Fruit fly (Drosophila melanogaster) whole organism, embryonic: Measurements from ENCODE around the gene CG15382.

Experiments used
- Atf6 ChIP-seq: fragments of 200-800 bp; sonication (Bioruptor generic); IDR thresholded peaks from 2 replicates; pipeline ENCODE4 v1.3.6; 2022; ENCODE audit warnings: missing biosample characterization, missing genetic modification characterization
- Bdp1 ChIP-seq: fragments of 200-800 bp; sonication (Bioruptor generic); optimal IDR thresholded peaks from 3 replicates; lab custom pipeline; 2016; ENCODE audit warnings: missing biosample characterization, missing genetic modification characterization
- CG10147 ChIP-seq: fragments of 200-800 bp; sonication (Bioruptor generic); optimal IDR thresholded peaks from 2 replicates; lab custom pipeline; 2019; ENCODE audit warnings: missing biosample characterization, mild to moderate bottlenecking, missing genetic modification characterization, moderate library complexity
- CG10654 ChIP-seq: fragments of 200-800 bp; sonication (Bioruptor generic); optimal IDR thresholded peaks from 2 replicates; lab custom pipeline; 2016; ENCODE audit warnings: missing biosample characterization, missing genetic modification characterization
- CG12155 ChIP-seq: fragments of 200-800 bp; sonication (Bioruptor generic); optimal IDR thresholded peaks from 3 replicates; lab custom pipeline; 2016; ENCODE audit warnings: missing biosample characterization, missing genetic modification characterization
- CG14014 ChIP-seq: fragments of 200-800 bp; sonication (Bioruptor generic); IDR thresholded peaks from 2 replicates; pipeline ENCODE4 v1.3.6; 2022; ENCODE audit warnings: missing biosample characterization, missing genetic modification characterization
- CG14441 ChIP-seq: fragments of 200-800 bp; sonication (Bioruptor generic); IDR thresholded peaks from 2 replicates; pipeline ENCODE4 v1.3.6; 2022; ENCODE audit warnings: missing biosample characterization, missing genetic modification characterization
- CG15269 ChIP-seq: fragments of 200-800 bp; sonication (Bioruptor generic); optimal IDR thresholded peaks from 2 replicates; lab custom pipeline; 2018; ENCODE audit warnings: missing biosample characterization, mild to moderate bottlenecking, missing genetic modification characterization, moderate library complexity
- CG17912 ChIP-seq: fragments of 200-800 bp; sonication (Bioruptor generic); optimal IDR thresholded peaks from 2 replicates; lab custom pipeline; 2018; ENCODE audit warnings: missing biosample characterization, mild to moderate bottlenecking, missing genetic modification characterization
- CG1792 ChIP-seq: fragments of 200-800 bp; sonication (Bioruptor generic); optimal IDR thresholded peaks from 2 replicates; lab custom pipeline; 2016; ENCODE audit warnings: missing biosample characterization, missing genetic modification characterization
- CG18764 ChIP-seq: fragments of 200-800 bp; sonication (Bioruptor generic); optimal IDR thresholded peaks from 3 replicates; lab custom pipeline; 2016; ENCODE audit warnings: missing biosample characterization, missing genetic modification characterization
- CG2889 ChIP-seq: fragments of 200-800 bp; sonication (Bioruptor generic); IDR thresholded peaks from 3 replicates; pipeline ENCODE4 v1.3.6; 2022; ENCODE audit warnings: missing biosample characterization, missing genetic modification characterization
- CG30020 ChIP-seq: fragments of 200-800 bp; optimal IDR thresholded peaks from 2 replicates; lab custom pipeline; 2019; ENCODE audit warnings: missing biosample characterization, mild to moderate bottlenecking, missing genetic modification characterization, moderate library complexity
- CG30403 ChIP-seq: fragments of 200-800 bp; sonication (Bioruptor generic); optimal IDR thresholded peaks from 3 replicates; lab custom pipeline; 2016; ENCODE audit warnings: missing biosample characterization, missing genetic modification characterization
- CG31224 ChIP-seq: fragments of 200-800 bp; sonication (Bioruptor generic); IDR thresholded peaks from 2 replicates; pipeline ENCODE4 v1.3.6; 2022; ENCODE audit warnings: missing biosample characterization, missing genetic modification characterization
- CG32532 ChIP-seq: fragments of 200-800 bp; sonication (Bioruptor generic); IDR thresholded peaks from 2 replicates; pipeline ENCODE4 v1.3.6; 2022; ENCODE audit warnings: missing biosample characterization, missing genetic modification characterization
- CG4282 ChIP-seq: fragments of 200-800 bp; sonication (Bioruptor generic); optimal IDR thresholded peaks from 2 replicates; lab custom pipeline; 2016; ENCODE audit warnings: missing biosample characterization, missing genetic modification characterization
- CG4707 ChIP-seq: fragments of 200-800 bp; sonication (Bioruptor generic); optimal IDR thresholded peaks from 2 replicates; lab custom pipeline; 2018; ENCODE audit warnings: missing biosample characterization, mild to moderate bottlenecking, missing genetic modification characterization, moderate library complexity
- CG4854 ChIP-seq: fragments of 200-800 bp; sonication (Bioruptor generic); optimal IDR thresholded peaks from 2 replicates; lab custom pipeline; 2016; ENCODE audit warnings: missing biosample characterization, missing genetic modification characterization, inconsistent platforms
- CG5180 ChIP-seq: fragments of 200-800 bp; sonication (Bioruptor generic); optimal IDR thresholded peaks from 3 replicates; lab custom pipeline; 2017; ENCODE audit warnings: missing biosample characterization, missing genetic modification characterization, mild to moderate bottlenecking, moderate library complexity, missing genetic modification reagents
- CG7839 ChIP-seq: fragments of 200-800 bp; sonication (Bioruptor generic); optimal IDR thresholded peaks from 3 replicates; lab custom pipeline; 2018; ENCODE audit warnings: missing biosample characterization, mild to moderate bottlenecking, missing genetic modification characterization, moderate library complexity
- CG7987 ChIP-seq: fragments of 200-800 bp; sonication (Bioruptor generic); optimal IDR thresholded peaks from 2 replicates; lab custom pipeline; 2018; ENCODE audit warnings: missing biosample characterization, mild to moderate bottlenecking, missing genetic modification characterization, moderate library complexity
- CG8359 ChIP-seq: fragments of 200-800 bp; sonication (Bioruptor generic); optimal IDR thresholded peaks from 2 replicates; lab custom pipeline; 2017; ENCODE audit warnings: missing biosample characterization, mild to moderate bottlenecking, missing genetic modification characterization, borderline replicate concordance
- CG9727 ChIP-seq: fragments of 200-800 bp; sonication (Bioruptor generic); optimal IDR thresholded peaks from 3 replicates; lab custom pipeline; 2017; ENCODE audit warnings: missing biosample characterization, mild to moderate bottlenecking, missing genetic modification characterization
- D19A ChIP-seq: fragments of 200-800 bp; optimal IDR thresholded peaks from 3 replicates; lab custom pipeline; 2019; ENCODE audit warnings: missing biosample characterization, mild to moderate bottlenecking, missing genetic modification characterization, moderate library complexity
- Dfd ChIP-seq, 2 experiments: fragments of >200 bp; optimal IDR thresholded peaks; 2 replicates each; lab custom pipeline; 2017; ENCODE audit warnings: missing biosample characterization in 2 of 2, missing genetic modification characterization in 2 of 2
- ERR ChIP-seq: fragments of 200-800 bp; sonication (Bioruptor generic); optimal IDR thresholded peaks from 2 replicates; lab custom pipeline; 2016; ENCODE audit warnings: missing biosample characterization, missing genetic modification characterization
- Ets97D ChIP-seq: fragments of 200-800 bp; sonication (Bioruptor generic); optimal IDR thresholded peaks from 3 replicates; lab custom pipeline; 2016; ENCODE audit warnings: missing biosample characterization, missing genetic modification characterization
- HHEX ChIP-seq: fragments of 200-800 bp; sonication (Bioruptor generic); optimal IDR thresholded peaks from 3 replicates; lab custom pipeline; 2017; ENCODE audit warnings: missing biosample characterization, mild to moderate bottlenecking, missing genetic modification characterization, missing genetic modification reagents
- HmgD ChIP-seq: fragments of 200-800 bp; sonication (Bioruptor generic); optimal IDR thresholded peaks from 3 replicates; lab custom pipeline; 2016; ENCODE audit warnings: missing biosample characterization, missing genetic modification characterization
- MESR4 ChIP-seq: fragments of 200-800 bp; sonication (Bioruptor generic); optimal IDR thresholded peaks from 2 replicates; lab custom pipeline; 2018; ENCODE audit warnings: missing biosample characterization, mild to moderate bottlenecking, missing genetic modification characterization, moderate library complexity
- Mad ChIP-seq: fragments of 200-800 bp; sonication (Bioruptor generic); optimal IDR thresholded peaks from 2 replicates; lab custom pipeline; 2016; ENCODE audit warnings: missing biosample characterization, missing genetic modification characterization
- Nf-YC ChIP-seq: fragments of 200-800 bp; optimal IDR thresholded peaks from 3 replicates; lab custom pipeline; 2019; ENCODE audit warnings: missing biosample characterization, mild to moderate bottlenecking, missing genetic modification characterization, moderate library complexity
- Sin3A ChIP-seq: fragments of >200 bp; optimal IDR thresholded peaks from 2 replicates; lab custom pipeline; 2018
- Taf1 ChIP-seq: fragments of 200-800 bp; sonication (Bioruptor generic); IDR thresholded peaks from 2 replicates; pipeline ENCODE4 v1.3.6; 2022; ENCODE audit warnings: missing biosample characterization, missing genetic modification characterization
- bcd ChIP-seq: fragments of 200-800 bp; sonication (Bioruptor generic); optimal IDR thresholded peaks from 2 replicates; lab custom pipeline; 2017; ENCODE audit warnings: missing biosample characterization, mild to moderate bottlenecking, missing genetic modification characterization
- chinmo ChIP-seq: fragments of 200-800 bp; sonication (Bioruptor generic); IDR thresholded peaks from 4 replicates; pipeline ENCODE4 v1.3.6; 2022; ENCODE audit warnings: missing biosample characterization, missing genetic modification characterization; ENCODE audit not compliant: partially characterized antibody
- corto ChIP-seq: fragments of 200-800 bp; sonication (Bioruptor generic); optimal IDR thresholded peaks from 2 replicates; lab custom pipeline; 2016; ENCODE audit warnings: missing biosample characterization, mild to moderate bottlenecking, missing genetic modification characterization, moderate library complexity
- esg ChIP-seq: fragments of 200-800 bp; sonication (Bioruptor generic); conservative IDR thresholded peaks from 2 replicates; pipeline ENCODE4 v1.3.6; 2022; ENCODE audit warnings: missing biosample characterization, missing genetic modification characterization
- hth ChIP-seq: fragments of >200 bp; optimal IDR thresholded peaks from 2 replicates; lab custom pipeline; 2017; ENCODE audit warnings: inconsistent platforms
- kni ChIP-seq: fragments of 200-800 bp; sonication (Bioruptor generic); optimal IDR thresholded peaks from 3 replicates; lab custom pipeline; 2017; ENCODE audit warnings: mild to moderate bottlenecking, missing biosample characterization, missing genetic modification reagents, missing genetic modification characterization
- lilli ChIP-seq: fragments of 200-800 bp; sonication (Bioruptor generic); optimal IDR thresholded peaks from 3 replicates; lab custom pipeline; 2016; ENCODE audit warnings: missing biosample characterization, missing genetic modification characterization
- nerfin-2 ChIP-seq: fragments of 200-800 bp; sonication (Bioruptor generic); IDR thresholded peaks from 2 replicates; pipeline ENCODE4 v1.3.6; 2022; ENCODE audit warnings: missing biosample characterization, missing genetic modification characterization; ENCODE audit not compliant: partially characterized antibody
- pum ChIP-seq: fragments of 200-800 bp; sonication (Bioruptor generic); optimal IDR thresholded peaks from 2 replicates; lab custom pipeline; 2016; ENCODE audit warnings: missing biosample characterization, missing genetic modification characterization
- row ChIP-seq: fragments of 200-800 bp; sonication (Bioruptor generic); IDR thresholded peaks from 3 replicates; pipeline ENCODE4 v1.3.6; 2022; ENCODE audit warnings: missing biosample characterization, missing genetic modification characterization
- sc ChIP-seq, 3 experiments: fragments of >200 bp in 2 of 3; fragments of 200-800 bp in 1 of 3; sonication (Bioruptor generic) in 1 of 3; optimal IDR thresholded peaks; 2 replicates in 2 of 3; 3 replicates in 1 of 3; lab custom pipeline; 2017; ENCODE audit warnings: mild to moderate bottlenecking in 1 of 3, missing biosample characterization in 1 of 3, missing genetic modification characterization in 1 of 3, missing genetic modification reagents in 1 of 3
- shn ChIP-seq: fragments of 200-800 bp; sonication (Bioruptor generic); optimal IDR thresholded peaks from 3 replicates; lab custom pipeline; 2016; ENCODE audit warnings: missing biosample characterization, missing genetic modification characterization
- sna ChIP-seq: fragments of 200-800 bp; sonication (Bioruptor generic); IDR thresholded peaks from 2 replicates; pipeline ENCODE4 v1.3.6; 2022; ENCODE audit warnings: missing biosample characterization, missing genetic modification characterization; ENCODE audit not compliant: partially characterized antibody
- sob ChIP-seq: fragments of 200-800 bp; sonication (Bioruptor generic); IDR thresholded peaks from 2 replicates; pipeline ENCODE4 v1.3.6; 2022; ENCODE audit warnings: missing biosample characterization, missing genetic modification characterization
- sr ChIP-seq: fragments of 200-800 bp; sonication (Bioruptor generic); IDR thresholded peaks from 3 replicates; pipeline ENCODE4 v1.3.6; 2022; ENCODE audit warnings: missing biosample characterization, missing genetic modification characterization

CG15382 gene

dm6 chr2L:2175930-2176643, 20.5 kb downstream of the CG15382 start (continued):
- TF ChIP-seq CG14441 (GFP tag; lab: Robert Waterston, UW) (peak; percentile 27; the same call in 1 of the 2 replicates), CG30020 (tag; lab: Kevin White, UChicago) (no peak), CG4707 (GFP tag; lab: Kevin White, UChicago) (no peak), sob (GFP tag; lab: Robert Waterston, UW) (no peak), Ets97D (GFP tag; lab: Kevin White, UChicago) (no peak), CG1792 (GFP tag; lab: Kevin White, UChicago) (no peak), Nf-YC (tag; lab: Kevin White, UChicago) (peak; percentile 22), CG17912 (GFP tag; lab: Kevin White, UChicago) (no peak), D19A (tag; lab: Kevin White, UChicago) (no peak), Bdp1 (GFP tag; lab: Kevin White, UChicago) (no peak), sr (GFP tag; lab: Robert Waterston, UW) (no peak), CG31224 (GFP tag; lab: Robert Waterston, UW) (peak; percentile 50), Mad (no peak), Sin3A (lab: Kevin White, UChicago) (no peak), shn (GFP tag; lab: Kevin White, UChicago) (no peak), hth (lab: Kevin White, UChicago) (no peak), kni (GFP tag; lab: Kevin White, UChicago) (no peak), CG4854 (GFP tag; lab: Kevin White, UChicago) (no peak), Taf1 (GFP tag; lab: Robert Waterston, UW) (peak; percentile 20; the same call in 1 of the 2 replicates), HHEX (GFP tag; lab: Kevin White, UChicago) (peak; percentile 40), CG10147 (GFP tag; lab: Kevin White, UChicago) (peak; percentile 26), nerfin-2 (GFP tag; lab: Robert Waterston, UW) (no peak), CG12155 (GFP tag; lab: Kevin White, UChicago) (peak; percentile 45), HmgD (GFP tag; lab: Kevin White, UChicago) (no peak), chinmo (GFP tag; lab: Robert Waterston, UW) (peak; percentile 67; the same call in 1 of the 4 replicates), CG32532 (GFP tag; lab: Robert Waterston, UW) (peak; percentile 72), sna (GFP tag; lab: Robert Waterston, UW) (no peak), pum (GFP tag; lab: Kevin White, UChicago) (no peak), CG2889 (GFP tag; lab: Robert Waterston, UW) (no peak), CG15269 (tag; lab: Kevin White, UChicago) (peak; percentile 77), CG10654 (GFP tag; lab: Kevin White, UChicago) (no peak), sc (optimal IDR thresholded peaks at IDR 0.05; lab: Kevin White, UChicago) (no peak), sc (GFP tag; optimal IDR thresholded peaks at IDR 0.05; lab: Kevin White, UChicago) (no peak), Dfd (GFP tag; optimal IDR thresholded peaks at IDR 0.05; lab: Kevin White, UChicago) (no peak), CG8359 (GFP tag; lab: Kevin White, UChicago) (no peak), CG7987 (GFP tag; lab: Kevin White, UChicago) (no peak), CG5180 (GFP tag; lab: Kevin White, UChicago) (peak; percentile 1), CG4282 (GFP tag; lab: Kevin White, UChicago) (no peak), MESR4 (GFP tag; lab: Kevin White, UChicago) (no peak), CG9727 (GFP tag; lab: Kevin White, UChicago) (peak; percentile 56), row (GFP tag; lab: Robert Waterston, UW) (peak; percentile 67), CG18764 (no peak), Atf6 (GFP tag; lab: Robert Waterston, UW) (no peak; the same call in 1 of the 2 replicates), CG30403 (peak; percentile 52), ERR (no peak), CG14014 (GFP tag; lab: Robert Waterston, UW) (no peak), lilli (GFP tag; lab: Kevin White, UChicago) (peak; percentile 72), esg (no peak), CG7839 (peak; percentile 76), bcd (GFP tag; lab: Kevin White, UChicago) (peak; percentile 46), corto (no peak)
